Fruit fly (Drosophila melanogaster): ENCODE results near the gene Inx2.

The Inx2 gene

dm6 chrX:6974221-6974620 lies 24.3 kb upstream of the Inx2 start:
- no peak for TF ChIP-seq CG9705 (GFP tag; optimal IDR thresholded peaks at IDR 0.05)
- TF ChIP-seq brk (GFP tag; optimal IDR thresholded peaks at IDR 0.05): no peak
- no peak for TF ChIP-seq fru (GFP tag; optimal IDR thresholded peaks at IDR 0.05)
- no peak for TF ChIP-seq Jra (GFP tag; optimal IDR thresholded peaks at IDR 0.05)
- no peak for TF ChIP-seq h (GFP tag; optimal IDR thresholded peaks at IDR 0.05)
- TF ChIP-seq dsf (GFP tag; optimal IDR thresholded peaks at IDR 0.05; ENCODE audit: borderline replicate concordance): no peak
- TF ChIP-seq CG32264 (GFP tag; optimal IDR thresholded peaks at IDR 0.05): no peak
- TF ChIP-seq foxo (GFP tag; optimal IDR thresholded peaks at IDR 0.05): no peak
- TF ChIP-seq lola (GFP tag; optimal IDR thresholded peaks at IDR 0.05): no peak
- TF ChIP-seq N (GFP tag; optimal IDR thresholded peaks at IDR 0.05): no peak
- TF ChIP-seq Rel (GFP tag; optimal IDR thresholded peaks at IDR 0.05): no peak
- no peak for TF ChIP-seq Rel (tag; optimal IDR thresholded peaks at IDR 0.05)
- no peak for TF ChIP-seq sv (GFP tag; optimal IDR thresholded peaks at IDR 0.05)
- TF ChIP-seq OdsH (GFP tag; optimal IDR thresholded peaks at IDR 0.05): no peak
- TF ChIP-seq jim (GFP tag; optimal IDR thresholded peaks at IDR 0.05): no peak
- TF ChIP-seq Dif (GFP tag; optimal IDR thresholded peaks at IDR 0.05; ENCODE audit: partially characterized antibody): no peak
- no peak for TF ChIP-seq Hnf4 (GFP tag; optimal IDR thresholded peaks at IDR 0.05)
- no peak for TF ChIP-seq dmrt93B (GFP tag; optimal IDR thresholded peaks at IDR 0.05)

dm6 chrX:6976364-6976763 lies 22.1 kb upstream of the Inx2 start:
- TF ChIP-seq Hnf4 (GFP tag; optimal IDR thresholded peaks at IDR 0.05) (peak; percentile 42), Abd-B (GFP tag; optimal IDR thresholded peaks at IDR 0.05) (no peak), Jra (GFP tag; optimal IDR thresholded peaks at IDR 0.05) (no peak), Mio (GFP tag; optimal IDR thresholded peaks at IDR 0.05) (no peak), sv (GFP tag; optimal IDR thresholded peaks at IDR 0.05) (no peak), lola (GFP tag; optimal IDR thresholded peaks at IDR 0.05) (no peak), Dfd (GFP tag; optimal IDR thresholded peaks at IDR 0.05) (no peak), sage (GFP tag; optimal IDR thresholded peaks at IDR 0.05) (no peak), dl (GFP tag; optimal IDR thresholded peaks at IDR 0.05; ENCODE audit: insufficient read depth in 1 of 2, partially characterized antibody in 2 of 2) (no peak), HLH106 (tag; optimal IDR thresholded peaks at IDR 0.05) (peak; percentile 34), Sp1 (GFP tag; optimal IDR thresholded peaks at IDR 0.05) (peak; percentile 37), br (GFP tag; optimal IDR thresholded peaks at IDR 0.05) (peak; percentile 28), Hr83 (GFP tag; optimal IDR thresholded peaks at IDR 0.05; ENCODE audit: poor library complexity, severe bottlenecking) (no peak), Hr78 (GFP tag; optimal IDR thresholded peaks at IDR 0.05) (no peak), N (GFP tag; optimal IDR thresholded peaks at IDR 0.05) (no peak), h (GFP tag; optimal IDR thresholded peaks at IDR 0.05) (peak; percentile 57), dsf (GFP tag; optimal IDR thresholded peaks at IDR 0.05; ENCODE audit: borderline replicate concordance) (no peak), psq (GFP tag; optimal IDR thresholded peaks at IDR 0.05) (peak; percentile 33), CrebA (GFP tag; optimal IDR thresholded peaks at IDR 0.05; ENCODE audit: borderline replicate concordance) (no peak), ey (GFP tag; optimal IDR thresholded peaks at IDR 0.05) (peak; percentile 48), tai (GFP tag; optimal IDR thresholded peaks at IDR 0.05) (no peak), CG9705 (GFP tag; optimal IDR thresholded peaks at IDR 0.05) (no peak), Myc (optimal IDR thresholded peaks at IDR 0.05) (no peak), Vsx2 (GFP tag; optimal IDR thresholded peaks at IDR 0.05; ENCODE audit: partially characterized antibody) (no peak), GATAd (GFP tag; optimal IDR thresholded peaks at IDR 0.05) (no peak), rgr (GFP tag; optimal IDR thresholded peaks at IDR 0.05) (peak; percentile 55), usp (GFP tag; optimal IDR thresholded peaks at IDR 0.05) (no peak), foxo (GFP tag; optimal IDR thresholded peaks at IDR 0.05) (peak in 1 of 2 experiments; percentile 63), pan (optimal IDR thresholded peaks at IDR 0.05) (no peak), Rel (GFP tag; optimal IDR thresholded peaks at IDR 0.05) (no peak), Rel (tag; optimal IDR thresholded peaks at IDR 0.05) (no peak), woc (GFP tag; optimal IDR thresholded peaks at IDR 0.05) (peak; percentile 21), Dif (GFP tag; optimal IDR thresholded peaks at IDR 0.05; ENCODE audit: partially characterized antibody) (no peak), CG32264 (GFP tag; optimal IDR thresholded peaks at IDR 0.05) (no peak), fru (GFP tag; optimal IDR thresholded peaks at IDR 0.05) (peak; percentile 55), brk (GFP tag; optimal IDR thresholded peaks at IDR 0.05) (no peak), OdsH (GFP tag; optimal IDR thresholded peaks at IDR 0.05) (peak; percentile 54), dmrt93B (GFP tag; optimal IDR thresholded peaks at IDR 0.05) (no peak), jim (GFP tag; optimal IDR thresholded peaks at IDR 0.05) (no peak)

Data from whole organism, wandering third instar larva.